Worm (Caenorhabditis elegans) whole organism, L3 larva: Measurements from ENCODE around the gene copb-1.

Source experiments
- ZK546.5 ChIP-seq: sonication (generic microtip); optimal IDR thresholded peaks from 2 replicates; lab custom pipeline; 2017; ENCODE audit warnings: missing biosample characterization, missing genetic modification characterization
- aly-2 ChIP-seq: fragments of 150-350 bp; optimal IDR thresholded peaks from 2 replicates; lab custom pipeline; 2014; ENCODE audit warnings: missing biosample characterization, missing genetic modification characterization
- ceh-16 ChIP-seq: sonication (generic microtip); optimal IDR thresholded peaks from 2 replicates; lab custom pipeline; 2017; ENCODE audit warnings: missing biosample characterization, missing genetic modification characterization
- ceh-28 ChIP-seq: fragments of 150-350 bp; optimal IDR thresholded peaks from 2 replicates; lab custom pipeline; 2014; ENCODE audit warnings: missing biosample characterization, missing genetic modification reagents, missing genetic modification characterization
- ceh-82 ChIP-seq: fragments of 150-350 bp; optimal IDR thresholded peaks from 2 replicates; lab custom pipeline; 2014; ENCODE audit warnings: missing biosample characterization, missing genetic modification characterization
- ceh-9 ChIP-seq: sonication (generic microtip); optimal IDR thresholded peaks from 2 replicates; lab custom pipeline; 2018; ENCODE audit warnings: missing biosample characterization, missing genetic modification characterization
- daf-12 ChIP-seq: fragments of 150-350 bp; optimal IDR thresholded peaks from 2 replicates; lab custom pipeline; 2014; ENCODE audit warnings: missing biosample characterization, missing genetic modification reagents, missing genetic modification characterization
- egl-27 ChIP-seq: sonication (generic microtip); optimal IDR thresholded peaks from 4 replicates; lab custom pipeline; 2017; ENCODE audit warnings: missing biosample characterization, missing genetic modification reagents, missing genetic modification characterization
- egl-5 ChIP-seq: fragments of 150-350 bp; optimal IDR thresholded peaks from 2 replicates; lab custom pipeline; 2017; ENCODE audit warnings: missing biosample characterization, missing genetic modification reagents, missing genetic modification characterization, inconsistent platforms
- elt-1 ChIP-seq: fragments of 150-350 bp; optimal IDR thresholded peaks from 2 replicates; lab custom pipeline; 2014; ENCODE audit warnings: missing biosample characterization, missing genetic modification characterization
- elt-2 ChIP-seq: sonication (generic microtip); optimal IDR thresholded peaks from 2 replicates; lab custom pipeline; 2016; ENCODE audit warnings: missing genetic modification reagents, mild to moderate bottlenecking, missing genetic modification characterization, missing compliant biosample characterization
- eor-1 ChIP-seq, 2 experiments: fragments of 150-350 bp; optimal IDR thresholded peaks; 2 replicates each; lab custom pipeline; 2014 to 2018; ENCODE audit warnings: missing biosample characterization in 2 of 2, missing genetic modification characterization in 2 of 2
- fkh-10 ChIP-seq: sonication (generic microtip); optimal IDR thresholded peaks from 2 replicates; lab custom pipeline; 2017; ENCODE audit warnings: missing biosample characterization, missing genetic modification reagents, missing genetic modification characterization
- fos-1 ChIP-seq: fragments of 150-350 bp; optimal IDR thresholded peaks from 2 replicates; lab custom pipeline; 2014; ENCODE audit warnings: missing biosample characterization, missing genetic modification characterization
- hmg-11 ChIP-seq: sonication (generic microtip); optimal IDR thresholded peaks from 2 replicates; lab custom pipeline; 2016; ENCODE audit warnings: missing genetic modification characterization, missing compliant biosample characterization
- jun-1 ChIP-seq: fragments of 150-350 bp; optimal IDR thresholded peaks from 2 replicates; lab custom pipeline; 2014; ENCODE audit warnings: missing biosample characterization, missing genetic modification reagents, missing genetic modification characterization
- lin-15B ChIP-seq: fragments of 150-350 bp; optimal IDR thresholded peaks from 2 replicates; lab custom pipeline; 2014; ENCODE audit warnings: missing biosample characterization, missing genetic modification characterization
- lin-39 ChIP-seq: fragments of 150-350 bp; optimal IDR thresholded peaks from 2 replicates; lab custom pipeline; 2018; ENCODE audit warnings: missing biosample characterization, missing genetic modification reagents, missing genetic modification characterization
- lsy-12 ChIP-seq: sonication (generic microtip); optimal IDR thresholded peaks from 2 replicates; lab custom pipeline; 2016; ENCODE audit warnings: mild to moderate bottlenecking, missing genetic modification characterization, missing compliant biosample characterization
- mml-1 ChIP-seq: fragments of 150-350 bp; sonication (generic microtip); optimal IDR thresholded peaks from 3 replicates; lab custom pipeline; 2014; ENCODE audit warnings: missing biosample characterization, missing genetic modification characterization
- nfya-1 ChIP-seq: sonication (generic microtip); optimal IDR thresholded peaks from 2 replicates; lab custom pipeline; 2017; ENCODE audit warnings: missing genetic modification characterization, mild to moderate bottlenecking, missing compliant biosample characterization, antibody characterized with exemption, moderate library complexity; ENCODE audit not compliant: insufficient read depth
- nhr-11 ChIP-seq: fragments of 150-350 bp; optimal IDR thresholded peaks from 2 replicates; lab custom pipeline; 2014; ENCODE audit warnings: missing biosample characterization, missing genetic modification characterization
- nhr-12 ChIP-seq: fragments of 150-350 bp; optimal IDR thresholded peaks from 2 replicates; lab custom pipeline; 2014; ENCODE audit warnings: missing biosample characterization, missing genetic modification characterization
- nhr-25 ChIP-seq: sonication (generic microtip); optimal IDR thresholded peaks from 2 replicates; lab custom pipeline; 2017; ENCODE audit warnings: missing biosample characterization, missing genetic modification characterization
- nhr-28 ChIP-seq: fragments of 150-350 bp; optimal IDR thresholded peaks from 2 replicates; lab custom pipeline; 2014; ENCODE audit warnings: missing biosample characterization, missing genetic modification characterization
- nhr-43 ChIP-seq: sonication (generic microtip); optimal IDR thresholded peaks from 2 replicates; lab custom pipeline; 2016; ENCODE audit warnings: mild to moderate bottlenecking, missing genetic modification characterization, missing compliant biosample characterization; ENCODE audit not compliant: poor library complexity, severe bottlenecking
- nhr-67 ChIP-seq: fragments of 150-350 bp; optimal IDR thresholded peaks from 2 replicates; lab custom pipeline; 2014; ENCODE audit warnings: missing biosample characterization, missing genetic modification characterization
- nhr-76 ChIP-seq: fragments of 150-350 bp; sonication (generic microtip); optimal IDR thresholded peaks from 5 replicates; lab custom pipeline; 2014; ENCODE audit warnings: missing biosample characterization, missing genetic modification characterization
- nhr-77 ChIP-seq: fragments of 150-350 bp; optimal IDR thresholded peaks from 2 replicates; lab custom pipeline; 2014; ENCODE audit warnings: missing biosample characterization, missing genetic modification characterization
- pha-4 ChIP-seq: fragments of 150-350 bp; optimal IDR thresholded peaks from 2 replicates; lab custom pipeline; 2014; ENCODE audit warnings: missing biosample characterization, missing genetic modification reagents, missing genetic modification characterization
- pqm-1 ChIP-seq: fragments of 150-350 bp; optimal IDR thresholded peaks from 2 replicates; lab custom pipeline; 2017; ENCODE audit warnings: missing biosample characterization, missing genetic modification characterization, inconsistent platforms
- sea-2 ChIP-seq: fragments of 150-350 bp; sonication (generic microtip); optimal IDR thresholded peaks from 4 replicates; lab custom pipeline; 2014; ENCODE audit warnings: missing biosample characterization, missing genetic modification reagents, missing genetic modification characterization
- skn-1 ChIP-seq: fragments of 150-350 bp; optimal IDR thresholded peaks from 2 replicates; lab custom pipeline; 2014; ENCODE audit warnings: missing biosample characterization, missing genetic modification characterization
- snpc-4 ChIP-seq: fragments of 150-350 bp; optimal IDR thresholded peaks from 2 replicates; lab custom pipeline; 2014; ENCODE audit warnings: missing biosample characterization, missing genetic modification characterization
- tbx-2 ChIP-seq: sonication (generic microtip); optimal IDR thresholded peaks from 2 replicates; lab custom pipeline; 2016; ENCODE audit warnings: mild to moderate bottlenecking, missing genetic modification characterization, missing compliant biosample characterization
- unc-62 ChIP-seq: fragments of 150-350 bp; sonication (generic microtip); optimal IDR thresholded peaks from 4 replicates; lab custom pipeline; 2014; ENCODE audit warnings: missing biosample characterization, missing genetic modification reagents, missing genetic modification characterization
- zag-1 ChIP-seq: fragments of 150-350 bp; optimal IDR thresholded peaks from 2 replicates; lab custom pipeline; 2014; ENCODE audit warnings: missing biosample characterization, missing genetic modification characterization
- ztf-11 ChIP-seq: fragments of 150-350 bp; optimal IDR thresholded peaks from 2 replicates; lab custom pipeline; 2014; ENCODE audit warnings: missing biosample characterization, missing genetic modification characterization

Gene copb-1

DNA sequence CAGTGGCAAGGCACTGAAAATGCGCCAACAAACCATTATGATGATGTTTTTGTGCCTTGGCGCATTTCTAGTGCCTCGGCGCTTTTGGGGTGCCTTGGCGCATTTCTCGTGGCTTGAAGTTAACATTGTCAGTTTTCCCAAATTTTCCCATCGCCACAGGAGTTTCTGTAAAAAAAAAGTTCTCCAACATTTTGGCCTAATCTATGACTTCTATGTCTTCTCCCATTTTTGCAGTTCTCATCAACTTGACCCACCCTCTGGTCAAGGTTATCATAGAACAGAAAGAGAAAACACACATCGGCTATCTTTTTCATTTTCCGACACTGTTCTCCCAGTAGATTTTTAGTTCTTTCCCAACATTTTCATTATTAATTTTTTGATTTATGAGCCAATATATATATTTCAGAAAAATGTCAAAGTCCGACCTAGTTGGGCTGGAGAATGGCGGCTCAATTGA, 40.1 kb upstream of the copb-1 start, which contains the start of the genes B0454.26 and B0454.5:
TSS of gene B0454.26 (minus strand) at position 101 of the 457 bp plus-strand sequence.
TSS of gene B0454.5 (plus strand) at position 407 of the 457 bp plus-strand sequence.
- no peak for TF ChIP-seq snpc-4 (tag; lab: Kevin White, UChicago)
- TF ChIP-seq daf-12 (tag; lab: Kevin White, UChicago), result no peak
- TF ChIP-seq hmg-11 (tag; lab: Kevin White, UChicago), result no peak
- no peak for TF ChIP-seq lsy-12 (tag; lab: Kevin White, UChicago)
- no peak for TF ChIP-seq ceh-28 (tag; lab: Kevin White, UChicago)
- no peak for TF ChIP-seq tbx-2 (tag; lab: Kevin White, UChicago)
- no peak for TF ChIP-seq lin-15B (tag; lab: Kevin White, UChicago)
- TF ChIP-seq egl-27, result no peak
- no peak for TF ChIP-seq nhr-43 (tag; lab: Kevin White, UChicago)

DNA sequence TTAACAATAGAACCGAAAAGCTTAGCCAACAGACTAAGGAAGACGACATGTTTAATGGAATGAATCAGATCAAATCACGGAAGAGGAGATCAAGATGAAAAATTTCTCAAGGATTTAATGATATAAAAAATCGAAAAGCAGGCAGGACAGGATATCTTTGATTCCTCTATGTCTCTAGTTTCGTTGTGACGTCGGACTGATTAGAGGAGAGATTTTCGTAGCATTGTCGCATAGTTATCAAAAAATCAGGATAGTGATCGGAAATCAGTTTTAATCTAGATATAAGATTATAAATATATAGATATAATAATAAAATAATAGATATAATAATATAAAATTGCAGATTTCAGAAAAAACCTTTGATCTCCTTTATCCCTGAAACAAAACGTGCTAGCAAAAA, 35.2 kb upstream of the copb-1 start, which contains the start of gene B0454.8:
TSS of gene B0454.8 (minus strand) at position 101 of the 400 bp plus-strand sequence.
- TF ChIP-seq ceh-16 (tag; lab: Kevin White, UChicago) (no peak), fos-1 (tag; lab: Kevin White, UChicago) (no peak), nhr-25 (tag; lab: Kevin White, UChicago) (no peak), nhr-12 (tag; lab: Kevin White, UChicago) (no peak), fkh-10 (GFP tag; lab: Kevin White, UChicago) (no peak), ceh-9 (tag; lab: Kevin White, UChicago) (no peak), lin-39 (tag; lab: Kevin White, UChicago) (no peak), eor-1 (tag; optimal IDR thresholded peaks at IDR 0.05; lab: Kevin White, UChicago) (no peak), jun-1 (no peak), nhr-77 (tag; lab: Kevin White, UChicago) (no peak), daf-12 (tag; lab: Kevin White, UChicago) (no peak)
- TF ChIP-seq, all 47 proteins: peak for 0

DNA sequence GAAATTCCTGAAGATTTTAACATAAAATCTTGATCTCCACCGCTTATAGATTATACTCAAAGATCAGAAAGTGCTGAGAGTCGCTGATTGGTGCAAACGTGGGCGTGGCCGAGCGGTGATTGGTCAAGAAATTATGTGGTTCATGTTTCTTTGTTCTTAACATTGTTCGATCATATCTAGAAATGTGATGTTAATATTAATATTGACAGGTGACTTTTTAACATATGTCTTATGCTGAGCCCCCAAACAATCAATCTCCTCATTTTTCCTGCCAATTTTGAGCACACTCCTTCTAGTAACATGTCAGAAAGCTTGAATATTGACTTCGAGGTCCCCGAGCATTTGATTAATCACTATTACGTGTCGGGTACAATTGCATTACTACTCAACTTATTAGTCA, 34.6 kb upstream of the copb-1 start, which contains the start of gene sri-29:
TSS of gene sri-29 (plus strand) at position 301 of the 400 bp plus-strand sequence.
- TF ChIP-seq lin-15B (tag; lab: Kevin White, UChicago) (no peak), ZK546.5 (tag; lab: Kevin White, UChicago) (no peak), jun-1 (no peak), ztf-11 (tag; lab: Kevin White, UChicago) (no peak), nhr-12 (tag; lab: Kevin White, UChicago) (no peak), pqm-1 (tag; lab: Kevin White, UChicago) (no peak), nhr-28 (tag; lab: Kevin White, UChicago) (no peak), fos-1 (tag; lab: Kevin White, UChicago) (no peak), unc-62 (no peak), nhr-76 (tag; lab: Kevin White, UChicago) (no peak), nhr-11 (no peak), hmg-11 (tag; lab: Kevin White, UChicago) (no peak), nfya-1 (tag; lab: Kevin White, UChicago) (no peak), sea-2 (GFP tag; lab: Kevin White, UChicago) (no peak), mml-1 (tag; lab: Kevin White, UChicago) (no peak), egl-27 (no peak), pha-4 (tag; lab: Kevin White, UChicago) (no peak), ceh-16 (tag; lab: Kevin White, UChicago) (no peak), egl-5 (tag; lab: Kevin White, UChicago) (no peak)

DNA sequence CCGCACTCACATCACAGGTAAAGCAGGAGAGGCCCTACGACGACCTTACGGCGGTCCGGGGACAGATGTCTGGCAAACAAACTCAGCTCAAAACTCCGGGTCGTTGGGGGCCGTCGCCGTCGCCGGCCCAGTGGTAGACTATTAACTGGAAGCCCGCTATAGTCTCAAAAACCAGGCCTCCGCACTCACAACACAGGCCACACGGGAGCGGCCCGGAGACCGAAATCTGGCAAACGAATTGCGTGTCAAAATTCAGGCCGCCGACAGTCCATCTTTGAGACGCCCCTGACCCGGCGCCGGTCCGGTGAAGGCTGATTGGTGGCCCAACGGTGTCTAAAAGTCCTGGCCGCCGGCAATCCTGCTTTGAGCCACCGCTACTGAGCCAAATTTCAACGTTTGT, 33.2 kb upstream of the copb-1 start:
- TF ChIP-seq ceh-9 (tag; lab: Kevin White, UChicago) (no peak), fkh-10 (GFP tag; lab: Kevin White, UChicago) (no peak), fos-1 (tag; lab: Kevin White, UChicago) (no peak), elt-1 (no peak), ceh-82 (tag; lab: Kevin White, UChicago) (no peak), daf-12 (tag; lab: Kevin White, UChicago) (no peak), nhr-12 (tag; lab: Kevin White, UChicago) (no peak), nhr-67 (tag; lab: Kevin White, UChicago) (no peak), nhr-11 (no peak), zag-1 (tag; lab: Kevin White, UChicago) (no peak), aly-2 (no peak), elt-2 (no peak), skn-1 (tag; lab: Kevin White, UChicago) (no peak)
